Fruit fly (Drosophila melanogaster): ENCODE data around the gene CG3609.

CG3609 gene

dm6 chr2L:2364200-2364754, 10.2 kb downstream of the CG3609 start (continued):
- TF ChIP-seq Hey (tag; optimal IDR thresholded peaks at IDR 0.05) (no peak), Drgx (GFP tag; IDR thresholded peaks at IDR 0.05) (peak; percentile 13; the same call in 1 of the 2 replicates), Jarid2 (GFP tag; optimal IDR thresholded peaks at IDR 0.05) (peak; percentile 6), CG13894 (tag; optimal IDR thresholded peaks at IDR 0.05) (no peak), D19A (tag; optimal IDR thresholded peaks at IDR 0.05) (no peak), Deaf1 (tag; optimal IDR thresholded peaks at IDR 0.05) (peak; percentile 60), H2.0 (GFP tag; IDR thresholded peaks at IDR 0.05) (no peak), tna (GFP tag; IDR thresholded peaks at IDR 0.05; ENCODE audit: partially characterized antibody) (peak; percentile 20; the same call in 1 of the 2 replicates), CG11696 (GFP tag; IDR thresholded peaks at IDR 0.05) (no peak), Fer1 (GFP tag; optimal IDR thresholded peaks at IDR 0.05) (no peak), ham (GFP tag; IDR thresholded peaks at IDR 0.05) (no peak), abd-A (tag; optimal IDR thresholded peaks at IDR 0.05) (no peak), NC2β (GFP tag; optimal IDR thresholded peaks at IDR 0.05) (no peak), CG4617 (GFP tag; optimal IDR thresholded peaks at IDR 0.05; ENCODE audit: borderline replicate concordance) (peak; percentile 77), CoRest (tag; optimal IDR thresholded peaks at IDR 0.05) (no peak), bowl (GFP tag; IDR thresholded peaks at IDR 0.05) (no peak), ATbp (GFP tag; optimal IDR thresholded peaks at IDR 0.05) (no peak), CG10209 (GFP tag; optimal IDR thresholded peaks at IDR 0.05) (no peak), tio (GFP tag; optimal IDR thresholded peaks at IDR 0.05) (no peak), Aef1 (GFP tag; IDR thresholded peaks at IDR 0.05) (no peak), stc (GFP tag; IDR thresholded peaks at IDR 0.05) (no peak), rib (GFP tag; IDR thresholded peaks at IDR 0.05) (no peak), kay (GFP tag; optimal IDR thresholded peaks at IDR 0.05) (no peak), unpg (GFP tag; optimal IDR thresholded peaks at IDR 0.05) (no peak), luna (GFP tag; optimal IDR thresholded peaks at IDR 0.05) (no peak), CG15696 (tag; optimal IDR thresholded peaks at IDR 0.05) (no peak), CG32767 (GFP tag; IDR thresholded peaks at IDR 0.05) (no peak), btn (GFP tag; optimal IDR thresholded peaks at IDR 0.05) (no peak), Doc3 (GFP tag; IDR thresholded peaks at IDR 0.05; ENCODE audit: partially characterized antibody) (no peak), lab (GFP tag; optimal IDR thresholded peaks at IDR 0.05) (peak; percentile 35), Dip3 (GFP tag; optimal IDR thresholded peaks at IDR 0.05) (no peak), eve (GFP tag; optimal IDR thresholded peaks at IDR 0.05) (no peak), row (GFP tag; IDR thresholded peaks at IDR 0.05) (peak; percentile 82), HLH54F (GFP tag; optimal IDR thresholded peaks at IDR 0.05) (no peak), zen2 (GFP tag; IDR thresholded peaks at IDR 0.05; ENCODE audit: partially characterized antibody) (no peak), D19B (GFP tag; optimal IDR thresholded peaks at IDR 0.05) (no peak), tll (GFP tag; optimal IDR thresholded peaks at IDR 0.05) (peak in 1 of 2 experiments; percentile 27), pzg (GFP tag; optimal IDR thresholded peaks at IDR 0.05) (peak; percentile 7), phol (tag; optimal IDR thresholded peaks at IDR 0.05) (peak; percentile 90), MTF-1 (GFP tag; optimal IDR thresholded peaks at IDR 0.05; ENCODE audit: borderline replicate concordance) (no peak), tx (GFP tag; optimal IDR thresholded peaks at IDR 0.05) (no peak), CG30020 (tag; optimal IDR thresholded peaks at IDR 0.05) (no peak), Elba2 (GFP tag; optimal IDR thresholded peaks at IDR 0.05) (no peak), sqz (GFP tag; optimal IDR thresholded peaks at IDR 0.05) (no peak), CG9932 (GFP tag; IDR thresholded peaks at IDR 0.05) (0 out of 2 replicates have a peak, but pooled peaks have one; percentile 6), Sox102F (GFP tag; optimal IDR thresholded peaks at IDR 0.05) (no peak), CG2202 (tag; optimal IDR thresholded peaks at IDR 0.05) (no peak), ttk (GFP tag; IDR thresholded peaks at IDR 0.05) (no peak), CG4820 (GFP tag; optimal IDR thresholded peaks at IDR 0.05) (no peak), YL-1 (GFP tag; optimal IDR thresholded peaks at IDR 0.05) (peak; percentile 68)
